Fruit fly (Drosophila melanogaster): ENCODE data around the gene eIF4E1.

eIF4E1 gene

DNA sequence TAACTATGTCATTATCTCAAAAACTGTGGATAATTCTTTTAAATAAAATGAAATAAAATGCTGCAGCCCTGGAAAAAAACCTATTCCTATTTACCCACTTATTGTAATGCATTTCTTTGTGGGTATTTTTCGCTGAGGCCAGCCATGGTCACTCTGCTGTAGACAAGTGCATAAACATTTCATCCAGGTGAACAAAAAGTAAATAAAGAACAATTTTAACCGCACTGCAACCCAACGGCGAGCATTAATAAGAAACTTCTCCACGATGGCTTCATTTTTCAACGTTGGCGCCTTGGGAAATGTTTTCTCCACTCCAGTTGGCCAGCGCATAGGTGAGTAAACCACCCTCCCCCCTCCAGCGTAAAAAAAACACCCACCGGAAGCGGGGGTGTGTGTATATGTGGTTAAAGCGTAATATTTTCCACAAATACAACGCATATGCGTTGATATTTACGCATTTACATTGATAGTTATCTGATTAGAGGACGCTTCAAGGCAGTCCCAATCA is 44.5 kb upstream of the eIF4E1 start, which contains the start of gene CG3529 (continued):
- TF ChIP-seq Stat92E (GFP tag; optimal IDR thresholded peaks at IDR 0.05) (peak in 1 of 3 experiments; percentile 54), CG17912 (GFP tag; optimal IDR thresholded peaks at IDR 0.05) (no peak), odd (GFP tag; optimal IDR thresholded peaks at IDR 0.05) (peak; percentile 18), hb (GFP tag; IDR thresholded peaks at IDR 0.05; ENCODE audit: partially characterized antibody) (no peak), CG4730 (GFP tag; IDR thresholded peaks at IDR 0.05) (no peak), CG12219 (GFP tag; optimal IDR thresholded peaks at IDR 0.05) (peak; percentile 4), CG4360 (GFP tag; IDR thresholded peaks at IDR 0.05) (no peak), CG11695 (GFP tag; IDR thresholded peaks at IDR 0.05) (no peak), danr (GFP tag; IDR thresholded peaks at IDR 0.05) (no peak), ham (GFP tag; IDR thresholded peaks at IDR 0.05) (no peak), CG4424 (GFP tag; optimal IDR thresholded peaks at IDR 0.05) (peak; percentile 16), phol (tag; optimal IDR thresholded peaks at IDR 0.05) (peak; percentile 71), NfI (GFP tag; optimal IDR thresholded peaks at IDR 0.05) (peak; percentile 40), CG17385 (GFP tag; optimal IDR thresholded peaks at IDR 0.05) (peak; percentile 49), CG11696 (GFP tag; IDR thresholded peaks at IDR 0.05) (no peak), gro (GFP tag; optimal IDR thresholded peaks at IDR 0.05) (no peak), ase (GFP tag; IDR thresholded peaks at IDR 0.05) (no peak), dpn (GFP tag; optimal IDR thresholded peaks at IDR 0.05) (peak in 1 of 2 experiments; percentile 27), CG5180 (GFP tag; optimal IDR thresholded peaks at IDR 0.05) (peak; percentile 45), MTF-1 (GFP tag; optimal IDR thresholded peaks at IDR 0.05; ENCODE audit: borderline replicate concordance) (peak; percentile 36), CG11093 (GFP tag; IDR thresholded peaks at IDR 0.05) (no peak), tin (GFP tag; optimal IDR thresholded peaks at IDR 0.05) (peak; percentile 3), Dfd (GFP tag; optimal IDR thresholded peaks at IDR 0.05) (no peak), bbx (GFP tag; IDR thresholded peaks at IDR 0.05; ENCODE audit: partially characterized antibody) (0 out of 2 replicates have a peak, but pooled peaks have one; percentile 11), CG6272 (GFP tag; IDR thresholded peaks at IDR 0.05) (no peak), CG7357 (GFP tag; IDR thresholded peaks at IDR 0.05) (no peak), nmo (GFP tag; optimal IDR thresholded peaks at IDR 0.05) (peak; percentile 34), fd96Cb (tag; optimal IDR thresholded peaks at IDR 0.05) (peak; percentile 16), CG3407 (GFP tag; optimal IDR thresholded peaks at IDR 0.05) (no peak), sisA (GFP tag; IDR thresholded peaks at IDR 0.05) (no peak), Hmr (GFP tag; optimal IDR thresholded peaks at IDR 0.05) (peak; percentile 48), CG11560 (tag; IDR thresholded peaks at IDR 0.05) (no peak), CG30403 (GFP tag; optimal IDR thresholded peaks at IDR 0.05) (peak; percentile 29), vfl (GFP tag; optimal IDR thresholded peaks at IDR 0.05) (no peak), CG13123 (GFP tag; optimal IDR thresholded peaks at IDR 0.05) (no peak), wdn (GFP tag; IDR thresholded peaks at IDR 0.05) (no peak), grau (tag; optimal IDR thresholded peaks at IDR 0.05) (peak; percentile 39), CG4404 (GFP tag; IDR thresholded peaks at IDR 0.05) (no peak), CG2202 (tag; optimal IDR thresholded peaks at IDR 0.05) (peak; percentile 16), mam (GFP tag; optimal IDR thresholded peaks at IDR 0.05) (peak; percentile 14), her (GFP tag; optimal IDR thresholded peaks at IDR 0.05) (peak; percentile 78), CG10267 (tag; optimal IDR thresholded peaks at IDR 0.05) (peak; percentile 43), sug (tag; optimal IDR thresholded peaks at IDR 0.05) (peak; percentile 34), CG2889 (GFP tag; IDR thresholded peaks at IDR 0.05) (no peak), fd64A (GFP tag; optimal IDR thresholded peaks at IDR 0.05) (peak; percentile 27), fu2 (GFP tag; optimal IDR thresholded peaks at IDR 0.05) (no peak), Eip74EF (GFP tag; optimal IDR thresholded peaks at IDR 0.05) (peak in 1 of 2 experiments; percentile 71), CG14014 (GFP tag; IDR thresholded peaks at IDR 0.05) (no peak), sens-2 (GFP tag; IDR thresholded peaks at IDR 0.05) (no peak), ERR (GFP tag; optimal IDR thresholded peaks at IDR 0.05) (no peak), CG34422 (GFP tag; IDR thresholded peaks at IDR 0.05) (peak; percentile 44; the same call in 1 of the 3 replicates)
